Worm (Caenorhabditis elegans) whole organism, L3 larva: ENCODE data around the gene F55A11.4.

Experiments
- R02D3.7 ChIP-seq: fragments of 150-350 bp; optimal IDR thresholded peaks from 2 replicates; lab custom pipeline; 2014; ENCODE audit warnings: missing biosample characterization, missing genetic modification characterization
- ZK546.5 ChIP-seq: sonication (generic microtip); optimal IDR thresholded peaks from 2 replicates; lab custom pipeline; 2017; ENCODE audit warnings: missing biosample characterization, missing genetic modification characterization
- aly-2 ChIP-seq: fragments of 150-350 bp; optimal IDR thresholded peaks from 2 replicates; lab custom pipeline; 2014; ENCODE audit warnings: missing biosample characterization, missing genetic modification characterization
- ama-1 ChIP-seq: fragments of 150-350 bp; optimal IDR thresholded peaks from 2 replicates; lab custom pipeline; 2018
- ceh-16 ChIP-seq: sonication (generic microtip); optimal IDR thresholded peaks from 2 replicates; lab custom pipeline; 2017; ENCODE audit warnings: missing biosample characterization, missing genetic modification characterization
- ceh-28 ChIP-seq: fragments of 150-350 bp; optimal IDR thresholded peaks from 2 replicates; lab custom pipeline; 2014; ENCODE audit warnings: missing biosample characterization, missing genetic modification reagents, missing genetic modification characterization
- ceh-82 ChIP-seq: fragments of 150-350 bp; optimal IDR thresholded peaks from 2 replicates; lab custom pipeline; 2014; ENCODE audit warnings: missing biosample characterization, missing genetic modification characterization
- ceh-9 ChIP-seq: sonication (generic microtip); optimal IDR thresholded peaks from 2 replicates; lab custom pipeline; 2018; ENCODE audit warnings: missing biosample characterization, missing genetic modification characterization
- daf-12 ChIP-seq: fragments of 150-350 bp; optimal IDR thresholded peaks from 2 replicates; lab custom pipeline; 2014; ENCODE audit warnings: missing biosample characterization, missing genetic modification reagents, missing genetic modification characterization
- egl-27 ChIP-seq: sonication (generic microtip); optimal IDR thresholded peaks from 4 replicates; lab custom pipeline; 2017; ENCODE audit warnings: missing biosample characterization, missing genetic modification reagents, missing genetic modification characterization
- egl-5 ChIP-seq: fragments of 150-350 bp; optimal IDR thresholded peaks from 2 replicates; lab custom pipeline; 2017; ENCODE audit warnings: missing biosample characterization, missing genetic modification reagents, missing genetic modification characterization, inconsistent platforms
- elt-1 ChIP-seq: fragments of 150-350 bp; optimal IDR thresholded peaks from 2 replicates; lab custom pipeline; 2014; ENCODE audit warnings: missing biosample characterization, missing genetic modification characterization
- elt-3 ChIP-seq, 3 experiments: fragments of 150-350 bp in 1 of 3; sonication (generic microtip) in 2 of 3; optimal IDR thresholded peaks; 2 replicates in 2 of 3; 4 replicates in 1 of 3; lab custom pipeline; 2014 to 2017; ENCODE audit warnings: missing biosample characterization in 3 of 3, missing genetic modification characterization in 3 of 3
- eor-1 ChIP-seq, 2 experiments: fragments of 150-350 bp; optimal IDR thresholded peaks; 2 replicates each; lab custom pipeline; 2014 to 2018; ENCODE audit warnings: missing biosample characterization in 2 of 2, missing genetic modification characterization in 2 of 2
- fkh-10 ChIP-seq: sonication (generic microtip); optimal IDR thresholded peaks from 2 replicates; lab custom pipeline; 2017; ENCODE audit warnings: missing biosample characterization, missing genetic modification reagents, missing genetic modification characterization
- fkh-2 ChIP-seq: fragments of 150-350 bp; optimal IDR thresholded peaks from 2 replicates; lab custom pipeline; 2014; ENCODE audit warnings: missing biosample characterization, missing genetic modification reagents, missing genetic modification characterization
- fos-1 ChIP-seq: fragments of 150-350 bp; optimal IDR thresholded peaks from 2 replicates; lab custom pipeline; 2014; ENCODE audit warnings: missing biosample characterization, missing genetic modification characterization
- hmg-11 ChIP-seq: sonication (generic microtip); optimal IDR thresholded peaks from 2 replicates; lab custom pipeline; 2016; ENCODE audit warnings: missing genetic modification characterization, missing compliant biosample characterization
- jun-1 ChIP-seq: fragments of 150-350 bp; optimal IDR thresholded peaks from 2 replicates; lab custom pipeline; 2014; ENCODE audit warnings: missing biosample characterization, missing genetic modification reagents, missing genetic modification characterization
- lin-39 ChIP-seq: fragments of 150-350 bp; optimal IDR thresholded peaks from 2 replicates; lab custom pipeline; 2018; ENCODE audit warnings: missing biosample characterization, missing genetic modification reagents, missing genetic modification characterization
- mml-1 ChIP-seq: fragments of 150-350 bp; sonication (generic microtip); optimal IDR thresholded peaks from 3 replicates; lab custom pipeline; 2014; ENCODE audit warnings: missing biosample characterization, missing genetic modification characterization
- nfya-1 ChIP-seq: sonication (generic microtip); optimal IDR thresholded peaks from 2 replicates; lab custom pipeline; 2017; ENCODE audit warnings: missing genetic modification characterization, mild to moderate bottlenecking, missing compliant biosample characterization, antibody characterized with exemption, moderate library complexity; ENCODE audit not compliant: insufficient read depth
- nhr-11 ChIP-seq: fragments of 150-350 bp; optimal IDR thresholded peaks from 2 replicates; lab custom pipeline; 2014; ENCODE audit warnings: missing biosample characterization, missing genetic modification characterization
- nhr-12 ChIP-seq: fragments of 150-350 bp; optimal IDR thresholded peaks from 2 replicates; lab custom pipeline; 2014; ENCODE audit warnings: missing biosample characterization, missing genetic modification characterization
- nhr-23 ChIP-seq: fragments of 150-350 bp; optimal IDR thresholded peaks from 2 replicates; lab custom pipeline; 2014; ENCODE audit warnings: missing biosample characterization, missing genetic modification reagents, missing genetic modification characterization
- nhr-237 ChIP-seq: fragments of 150-350 bp; optimal IDR thresholded peaks from 2 replicates; lab custom pipeline; 2014; ENCODE audit warnings: missing biosample characterization, missing genetic modification characterization
- nhr-25 ChIP-seq: sonication (generic microtip); optimal IDR thresholded peaks from 2 replicates; lab custom pipeline; 2017; ENCODE audit warnings: missing biosample characterization, missing genetic modification characterization
- nhr-43 ChIP-seq: sonication (generic microtip); optimal IDR thresholded peaks from 2 replicates; lab custom pipeline; 2016; ENCODE audit warnings: mild to moderate bottlenecking, missing genetic modification characterization, missing compliant biosample characterization; ENCODE audit not compliant: poor library complexity, severe bottlenecking
- nhr-67 ChIP-seq: fragments of 150-350 bp; optimal IDR thresholded peaks from 2 replicates; lab custom pipeline; 2014; ENCODE audit warnings: missing biosample characterization, missing genetic modification characterization
- nhr-76 ChIP-seq: fragments of 150-350 bp; sonication (generic microtip); optimal IDR thresholded peaks from 5 replicates; lab custom pipeline; 2014; ENCODE audit warnings: missing biosample characterization, missing genetic modification characterization
- pha-4 ChIP-seq: fragments of 150-350 bp; optimal IDR thresholded peaks from 2 replicates; lab custom pipeline; 2014; ENCODE audit warnings: missing biosample characterization, missing genetic modification reagents, missing genetic modification characterization
- pqm-1 ChIP-seq: fragments of 150-350 bp; optimal IDR thresholded peaks from 2 replicates; lab custom pipeline; 2017; ENCODE audit warnings: missing biosample characterization, missing genetic modification characterization, inconsistent platforms
- sea-2 ChIP-seq: fragments of 150-350 bp; sonication (generic microtip); optimal IDR thresholded peaks from 4 replicates; lab custom pipeline; 2014; ENCODE audit warnings: missing biosample characterization, missing genetic modification reagents, missing genetic modification characterization
- skn-1 ChIP-seq: fragments of 150-350 bp; optimal IDR thresholded peaks from 2 replicates; lab custom pipeline; 2014; ENCODE audit warnings: missing biosample characterization, missing genetic modification characterization
- snpc-4 ChIP-seq: fragments of 150-350 bp; optimal IDR thresholded peaks from 2 replicates; lab custom pipeline; 2014; ENCODE audit warnings: missing biosample characterization, missing genetic modification characterization
- tbx-2 ChIP-seq: sonication (generic microtip); optimal IDR thresholded peaks from 2 replicates; lab custom pipeline; 2016; ENCODE audit warnings: mild to moderate bottlenecking, missing genetic modification characterization, missing compliant biosample characterization
- unc-39 ChIP-seq: sonication (generic microtip); optimal IDR thresholded peaks from 4 replicates; lab custom pipeline; 2017; ENCODE audit warnings: missing biosample characterization, missing genetic modification characterization
- unc-62 ChIP-seq: fragments of 150-350 bp; sonication (generic microtip); optimal IDR thresholded peaks from 4 replicates; lab custom pipeline; 2014; ENCODE audit warnings: missing biosample characterization, missing genetic modification reagents, missing genetic modification characterization
- ztf-11 ChIP-seq: fragments of 150-350 bp; optimal IDR thresholded peaks from 2 replicates; lab custom pipeline; 2014; ENCODE audit warnings: missing biosample characterization, missing genetic modification characterization
- ztf-4 ChIP-seq: fragments of 150-350 bp; optimal IDR thresholded peaks from 2 replicates; lab custom pipeline; 2014; ENCODE audit warnings: missing biosample characterization, missing genetic modification characterization

F55A11.4 gene

DNA sequence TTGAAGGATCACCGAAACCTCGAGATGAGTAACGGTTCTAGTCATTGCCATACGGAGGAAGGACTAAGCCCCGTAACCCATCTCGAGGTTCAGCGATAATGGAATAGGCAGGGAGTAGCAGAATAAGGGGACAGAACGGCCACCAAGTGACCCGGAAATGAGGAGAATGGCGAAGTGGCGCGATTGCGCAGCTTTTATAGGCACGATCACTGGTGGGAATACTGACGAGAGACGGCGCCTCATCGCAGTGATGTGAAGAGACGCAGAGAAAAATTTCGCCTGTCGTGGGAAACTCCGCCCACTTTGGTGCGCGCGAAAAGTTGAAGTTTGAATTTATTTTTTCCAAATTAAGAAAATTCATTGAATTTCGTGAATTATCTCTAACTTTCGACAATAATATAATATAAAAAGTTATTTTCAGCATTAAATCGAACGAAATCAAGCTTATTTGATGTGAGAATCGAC lies at the start of gene F55A11.4:
Gene F55A11.4, plus strand, starts transcription at position 415 of the 465 bp plus-strand sequence.
- TF ChIP-seq nhr-67 (tag; lab: Kevin White, UChicago) (no peak), pha-4 (tag; lab: Kevin White, UChicago) (no peak), jun-1 (tag; lab: Kevin White, UChicago) (no peak), fkh-10 (no peak), ama-1 (no peak), ceh-16 (tag; lab: Kevin White, UChicago) (no peak)

DNA sequence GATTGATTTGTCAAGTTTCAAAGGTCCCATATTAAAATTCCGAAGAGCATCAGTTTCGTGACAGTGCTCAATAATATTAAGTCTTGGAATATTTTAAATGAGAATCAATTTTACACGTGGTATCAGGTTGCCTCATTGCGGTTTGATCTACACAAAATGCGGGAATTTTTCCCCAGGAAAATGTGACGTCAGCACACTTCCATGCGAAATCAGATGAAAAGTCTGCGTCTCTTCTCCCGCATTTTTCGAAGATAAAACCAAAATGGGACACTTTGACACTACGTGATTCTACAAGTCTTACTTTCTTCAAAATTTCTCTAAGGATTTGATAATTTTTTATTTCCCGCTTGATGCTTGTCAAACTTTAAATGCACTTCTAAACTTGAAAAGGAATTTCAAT lies 47.4 kb upstream of the F55A11.4 start:
- TF ChIP-seq skn-1 (no peak), jun-1 (tag; lab: Kevin White, UChicago) (no peak), ceh-82 (tag; lab: Kevin White, UChicago) (no peak), nhr-12 (tag; lab: Kevin White, UChicago) (no peak), ztf-4 (tag; lab: Kevin White, UChicago) (no peak), pha-4 (tag; lab: Kevin White, UChicago) (no peak), egl-27 (tag; lab: Kevin White, UChicago) (no peak), aly-2 (tag; lab: Kevin White, UChicago) (no peak), ceh-16 (tag; lab: Kevin White, UChicago) (no peak), nhr-23 (tag; lab: Kevin White, UChicago) (no peak)
- TF ChIP-seq, all 47 proteins: peak for 0

DNA sequence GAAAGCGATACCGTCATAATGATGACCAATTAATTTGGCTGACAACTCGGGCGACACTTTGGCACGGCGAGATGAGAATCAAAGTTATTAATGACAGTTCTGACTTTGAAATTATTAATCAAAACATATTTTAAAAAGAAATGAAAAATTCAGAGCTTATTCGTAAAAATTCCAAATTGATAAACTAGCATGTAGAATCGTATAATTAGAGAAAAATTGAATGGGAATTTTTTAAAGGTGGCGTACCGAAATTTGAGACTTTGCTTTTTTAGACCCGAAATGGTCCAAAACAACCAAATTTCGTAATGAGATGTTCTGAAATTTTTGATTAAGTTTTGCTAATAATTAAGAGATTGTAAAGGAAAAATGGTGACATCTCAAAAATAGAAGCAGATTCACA lies 44.3 kb upstream of the F55A11.4 start, which contains the start of gene daf-11:
Gene daf-11, minus strand, starts transcription at position 101 of the 400 bp plus-strand sequence.
- TF ChIP-seq nhr-25 (tag; lab: Kevin White, UChicago) (no peak), unc-62 (GFP tag; lab: Kevin White, UChicago) (no peak), snpc-4 (no peak), nhr-237 (tag; lab: Kevin White, UChicago) (no peak), hmg-11 (no peak), elt-3 (tag; optimal IDR thresholded peaks at IDR 0.05; lab: Kevin White, UChicago) (no peak)

DNA sequence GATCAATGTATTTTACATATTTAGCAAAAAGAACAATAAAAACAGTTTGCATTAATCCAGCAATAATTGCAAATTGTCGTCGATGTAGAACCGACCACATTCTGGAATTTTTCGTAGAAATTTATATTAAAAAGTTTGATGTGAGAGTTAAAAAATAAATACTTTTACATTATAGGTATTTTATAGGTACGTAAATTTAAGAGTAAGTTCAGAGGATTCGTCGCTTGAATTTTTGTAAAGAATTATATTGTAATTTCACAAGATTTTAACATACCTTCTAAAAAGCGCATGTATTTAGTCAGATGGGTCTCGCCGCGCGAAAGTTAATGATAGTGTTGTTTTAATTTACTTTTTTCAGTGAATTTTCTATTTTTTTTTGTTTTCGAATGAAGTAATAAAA lies 40.2 kb upstream of the F55A11.4 start, which contains the start of gene rhr-2:
Gene rhr-2, minus strand, starts transcription at position 101 of the 400 bp plus-strand sequence.
- TF ChIP-seq snpc-4 (no peak), fos-1 (tag; lab: Kevin White, UChicago) (no peak), nhr-76 (tag; lab: Kevin White, UChicago) (no peak), ztf-4 (tag; lab: Kevin White, UChicago) (no peak), ceh-9 (tag; lab: Kevin White, UChicago) (no peak), ztf-11 (no peak), R02D3.7 (tag; lab: Kevin White, UChicago) (no peak)

DNA sequence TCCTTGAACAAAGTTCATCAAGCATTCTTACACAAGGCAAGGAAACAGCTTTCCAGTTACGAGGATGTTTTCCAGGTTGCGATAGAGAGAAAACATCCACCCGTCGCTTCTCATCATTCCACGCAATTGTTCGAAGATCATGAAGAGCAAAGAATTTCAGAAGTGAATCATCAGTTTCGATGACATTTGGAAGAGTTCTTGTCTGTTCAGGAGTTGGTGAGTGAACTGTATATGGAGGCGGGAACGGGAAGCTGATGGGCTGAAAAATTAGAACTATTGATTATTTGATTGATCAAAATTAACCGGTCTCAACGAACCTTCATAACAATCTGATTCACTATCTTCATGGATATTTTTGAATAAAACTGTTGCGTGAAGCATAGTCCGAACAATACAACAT lies 38.2 kb upstream of the F55A11.4 start:
- TF ChIP-seq ztf-4 (tag; lab: Kevin White, UChicago), result no peak
- TF ChIP-seq ceh-28 (tag; lab: Kevin White, UChicago), result no peak
- TF ChIP-seq tbx-2, result no peak
- TF ChIP-seq nfya-1 (tag; lab: Kevin White, UChicago), result no peak
- no peak for TF ChIP-seq nhr-76 (tag; lab: Kevin White, UChicago)
- no peak for TF ChIP-seq ZK546.5
- no peak for TF ChIP-seq daf-12 (tag; lab: Kevin White, UChicago)
- no peak for TF ChIP-seq nhr-237 (tag; lab: Kevin White, UChicago)

ce11 chrV:11733460-11733859 lies 36.8 kb upstream of the F55A11.4 start, which contains the start of gene npp-22:
npp-22 (minus strand) TSS chrV:11733472.
- no peak for TF ChIP-seq ceh-28 (tag; lab: Kevin White, UChicago)
- no peak for TF ChIP-seq fkh-2 (tag; lab: Kevin White, UChicago)
- no peak for TF ChIP-seq eor-1 (tag; optimal IDR thresholded peaks at IDR 0.05; lab: Kevin White, UChicago)
- no peak for TF ChIP-seq nhr-12 (tag; lab: Kevin White, UChicago)
- no peak for TF ChIP-seq elt-1 (tag; lab: Kevin White, UChicago)
- no peak for TF ChIP-seq nhr-237 (tag; lab: Kevin White, UChicago)
- peak; percentile 42 for TF ChIP-seq egl-5 (tag; lab: Kevin White, UChicago)
- TF ChIP-seq nhr-67 (tag; lab: Kevin White, UChicago), result no peak
- no peak for TF ChIP-seq skn-1
- no peak for TF ChIP-seq mml-1 (tag; lab: Kevin White, UChicago)
- TF ChIP-seq nhr-43 (tag; lab: Kevin White, UChicago), result no peak
- TF ChIP-seq nhr-23 (tag; lab: Kevin White, UChicago), result peak; percentile 73
- TF ChIP-seq aly-2 (tag; lab: Kevin White, UChicago), result no peak
- TF ChIP-seq fkh-10, result no peak
- TF ChIP-seq ztf-4 (tag; lab: Kevin White, UChicago), result no peak
- no peak for TF ChIP-seq pqm-1 (tag; lab: Kevin White, UChicago)
- peak; percentile 51 for TF ChIP-seq daf-12 (tag; lab: Kevin White, UChicago)
- TF ChIP-seq ama-1, result no peak
- TF ChIP-seq unc-39 (tag; lab: Kevin White, UChicago), result no peak
- TF ChIP-seq ztf-11, result no peak
- no peak for TF ChIP-seq pha-4 (tag; lab: Kevin White, UChicago)
- peak; percentile 67 for TF ChIP-seq nfya-1 (tag; lab: Kevin White, UChicago)
- TF ChIP-seq nhr-11 (tag; lab: Kevin White, UChicago), result no peak
- no peak for TF ChIP-seq ceh-16 (tag; lab: Kevin White, UChicago)
- no peak for TF ChIP-seq fos-1 (tag; lab: Kevin White, UChicago)
- TF ChIP-seq lin-39 (tag; lab: Kevin White, UChicago), result no peak
- TF ChIP-seq jun-1 (tag; lab: Kevin White, UChicago), result no peak
- TF ChIP-seq sea-2 (GFP tag; lab: Kevin White, UChicago), result no peak
- TF ChIP-seq snpc-4, result peak; percentile 69
